Fruit fly (Drosophila melanogaster) whole organism, wandering third instar larva: ENCODE measurements around the gene LManIV.

Experiments used
- Abd-B ChIP-seq: fragments of >200 bp; optimal IDR thresholded peaks from 2 replicates; lab custom pipeline; 2017; ENCODE audit warnings: missing biosample characterization, missing genetic modification characterization
- CG32264 ChIP-seq: fragments of 200-800 bp; sonication (Bioruptor generic); optimal IDR thresholded peaks from 2 replicates; lab custom pipeline; 2016; ENCODE audit warnings: missing biosample characterization, missing genetic modification characterization
- CG9705 ChIP-seq: fragments of 200-800 bp; sonication (Bioruptor generic); optimal IDR thresholded peaks from 2 replicates; lab custom pipeline; 2018; ENCODE audit warnings: missing biosample characterization, mild to moderate bottlenecking, missing genetic modification characterization
- CrebA ChIP-seq: fragments of 200-800 bp; sonication (Bioruptor generic); optimal IDR thresholded peaks from 2 replicates; lab custom pipeline; 2016; ENCODE audit warnings: missing biosample characterization, mild to moderate bottlenecking, missing genetic modification characterization, borderline replicate concordance
- Dfd ChIP-seq: fragments of >200 bp; optimal IDR thresholded peaks from 2 replicates; lab custom pipeline; 2017; ENCODE audit warnings: missing biosample characterization, missing genetic modification characterization
- Dif ChIP-seq: fragments of 200-275, 200-300 bp; sonication (Bioruptor generic); optimal IDR thresholded peaks from 2 replicates; lab custom pipeline; 2018; ENCODE audit warnings: missing biosample characterization, missing genetic modification characterization; ENCODE audit not compliant: partially characterized antibody
- GATAd ChIP-seq: sonication (Bioruptor generic); optimal IDR thresholded peaks from 2 replicates; lab custom pipeline; 2016; ENCODE audit warnings: missing biosample characterization, missing genetic modification characterization
- HLH106 ChIP-seq: fragments of 200-800 bp; optimal IDR thresholded peaks from 3 replicates; lab custom pipeline; 2019; ENCODE audit warnings: missing biosample characterization, mild to moderate bottlenecking, missing genetic modification characterization, moderate library complexity
- Hnf4 ChIP-seq: fragments of 200-800 bp; sonication (Bioruptor generic); optimal IDR thresholded peaks from 2 replicates; lab custom pipeline; 2016; ENCODE audit warnings: missing biosample characterization, mild to moderate bottlenecking, missing genetic modification characterization
- Hr78 ChIP-seq: fragments of >200 bp; optimal IDR thresholded peaks from 2 replicates; lab custom pipeline; 2017; ENCODE audit warnings: missing biosample characterization, missing genetic modification characterization
- Hr83 ChIP-seq: fragments of 200-300 bp; sonication (Bioruptor generic); optimal IDR thresholded peaks from 2 replicates; lab custom pipeline; 2016; ENCODE audit warnings: missing biosample characterization, mild to moderate bottlenecking, missing genetic modification characterization, moderate library complexity; ENCODE audit not compliant: poor library complexity, severe bottlenecking
- Jra ChIP-seq: sonication (Bioruptor generic); optimal IDR thresholded peaks from 2 replicates; lab custom pipeline; 2016; ENCODE audit warnings: missing biosample characterization, missing genetic modification characterization
- Mio ChIP-seq: sonication (Bioruptor generic); optimal IDR thresholded peaks from 2 replicates; lab custom pipeline; 2016; ENCODE audit warnings: missing biosample characterization, missing genetic modification characterization
- Myc ChIP-seq: fragments of >200 bp; optimal IDR thresholded peaks from 2 replicates; lab custom pipeline; 2017
- N ChIP-seq: fragments of >200 bp; optimal IDR thresholded peaks from 2 replicates; lab custom pipeline; 2018; ENCODE audit warnings: missing biosample characterization, missing external identifiers, missing genetic modification characterization
- Rel ChIP-seq, 2 experiments: fragments of 200-800 bp; sonication (Bioruptor generic) in 1 of 2; optimal IDR thresholded peaks; 2 replicates in 1 of 2; 3 replicates in 1 of 2; lab custom pipeline; 2016 to 2019; ENCODE audit warnings: mild to moderate bottlenecking in 2 of 2, missing biosample characterization in 2 of 2, missing genetic modification characterization in 2 of 2, moderate library complexity in 1 of 2
- Sp1 ChIP-seq: fragments of 200-800 bp; sonication (Bioruptor generic); optimal IDR thresholded peaks from 3 replicates; lab custom pipeline; 2019; ENCODE audit warnings: missing biosample characterization, mild to moderate bottlenecking, missing genetic modification characterization, moderate library complexity
- Vsx2 ChIP-seq: fragments of 200-300, 225-300 bp; sonication (Bioruptor generic); optimal IDR thresholded peaks from 2 replicates; lab custom pipeline; 2018; ENCODE audit warnings: missing biosample characterization, missing genetic modification characterization; ENCODE audit not compliant: partially characterized antibody
- br ChIP-seq: fragments of 200-800 bp; sonication (Bioruptor generic); optimal IDR thresholded peaks from 2 replicates; lab custom pipeline; 2016; ENCODE audit warnings: missing biosample characterization, missing genetic modification characterization
- dl ChIP-seq, 2 experiments: fragments of 175-275, 200-275 bp in 1 of 2; fragments of 200-275 bp in 1 of 2; sonication (Bioruptor generic); optimal IDR thresholded peaks; lab custom pipeline; 2018; ENCODE audit warnings: mild to moderate bottlenecking in 2 of 2, missing biosample characterization in 2 of 2, missing genetic modification characterization in 2 of 2, moderate library complexity in 2 of 2; ENCODE audit not compliant: partially characterized antibody in 2 of 2, insufficient read depth in 1 of 2
- dsf ChIP-seq: sonication (Bioruptor generic); optimal IDR thresholded peaks from 2 replicates; lab custom pipeline; 2016; ENCODE audit warnings: missing biosample characterization, missing genetic modification characterization, borderline replicate concordance
- ey ChIP-seq: fragments of 200-800 bp; sonication (Bioruptor generic); optimal IDR thresholded peaks from 2 replicates; lab custom pipeline; 2016; ENCODE audit warnings: missing biosample characterization, missing genetic modification characterization
- foxo ChIP-seq, 2 experiments: fragments of 200-800 bp; sonication (Bioruptor generic); optimal IDR thresholded peaks; 2 replicates in 1 of 2; 3 replicates in 1 of 2; lab custom pipeline; 2016 to 2017; ENCODE audit warnings: missing biosample characterization in 2 of 2, missing genetic modification characterization in 2 of 2
- fru ChIP-seq: fragments of 200-800 bp; sonication (Bioruptor generic); optimal IDR thresholded peaks from 3 replicates; lab custom pipeline; 2016; ENCODE audit warnings: missing biosample characterization, mild to moderate bottlenecking, missing genetic modification characterization
- h ChIP-seq: fragments of 200-800 bp; sonication (Bioruptor generic); optimal IDR thresholded peaks from 3 replicates; lab custom pipeline; 2016; ENCODE audit warnings: missing biosample characterization, mild to moderate bottlenecking, missing genetic modification characterization
- lola ChIP-seq: fragments of >200 bp; optimal IDR thresholded peaks from 2 replicates; lab custom pipeline; 2017; ENCODE audit warnings: missing biosample characterization, missing genetic modification characterization
- pan ChIP-seq: fragments of >200 bp; optimal IDR thresholded peaks from 2 replicates; lab custom pipeline; 2017
- rgr ChIP-seq: fragments of 200-800 bp; sonication (Bioruptor generic); optimal IDR thresholded peaks from 3 replicates; lab custom pipeline; 2016; ENCODE audit warnings: missing biosample characterization, mild to moderate bottlenecking, missing genetic modification characterization
- sage ChIP-seq: fragments of 200-800 bp; sonication (Bioruptor generic); optimal IDR thresholded peaks from 2 replicates; lab custom pipeline; 2016; ENCODE audit warnings: missing biosample characterization, mild to moderate bottlenecking, missing genetic modification characterization
- sv ChIP-seq: fragments of 200-800 bp; sonication (Bioruptor generic); optimal IDR thresholded peaks from 3 replicates; lab custom pipeline; 2016; ENCODE audit warnings: missing biosample characterization, missing genetic modification characterization
- usp ChIP-seq: fragments of >200 bp; optimal IDR thresholded peaks from 2 replicates; lab custom pipeline; 2017; ENCODE audit warnings: missing biosample characterization, missing genetic modification characterization

LManIV gene

DNA sequence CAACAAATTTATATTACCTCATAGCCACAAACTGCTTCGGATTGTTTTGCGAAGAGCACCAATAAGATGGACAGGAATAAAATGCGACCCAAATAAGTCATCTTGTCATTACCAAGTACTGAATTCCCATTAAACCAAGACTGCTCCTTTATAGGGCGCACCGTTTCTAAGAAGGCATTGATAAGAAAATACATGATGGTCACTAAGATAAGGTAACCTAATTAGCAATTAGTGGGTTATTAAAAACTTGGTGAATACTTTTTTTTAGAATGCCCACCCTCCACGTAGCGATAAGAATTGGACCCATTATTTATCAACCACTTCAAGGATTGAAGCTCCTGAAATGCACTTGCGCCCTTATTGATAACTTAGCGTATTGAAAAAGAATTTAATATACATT, at the start of gene LManIV:
LManIV (minus strand) TSS at position 101 of the 400 bp plus-strand sequence.
- TF ChIP-seq Myc (lab: Kevin White, UChicago), result no peak

DNA sequence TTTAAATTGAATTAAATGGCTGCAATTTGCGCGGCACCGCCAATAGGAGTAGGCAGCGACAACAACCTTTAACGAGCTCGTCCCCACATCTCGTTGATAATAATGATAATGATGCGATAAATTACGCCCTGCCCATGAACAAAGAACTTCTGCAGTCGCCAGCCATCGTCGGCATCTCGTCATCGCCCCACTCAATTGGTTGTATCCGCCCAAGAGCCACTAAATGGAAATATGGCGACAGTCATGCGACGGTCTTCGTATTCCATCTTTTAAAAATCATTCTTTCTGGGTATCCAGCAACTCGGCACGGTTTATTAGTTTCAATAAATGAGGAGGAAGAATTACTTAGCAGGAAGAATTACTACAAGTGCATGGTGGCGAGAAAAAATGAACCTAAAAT, 48.4 kb upstream of the LManIV start:
- TF ChIP-seq CG9705 (no peak), Dfd (no peak), Hnf4 (no peak), br (GFP tag; lab: Kevin White, UChicago) (no peak), Abd-B (GFP tag; lab: Kevin White, UChicago) (no peak), GATAd (GFP tag; lab: Kevin White, UChicago) (no peak), Dif (GFP tag; lab: Kevin White, UChicago) (no peak), N (GFP tag; lab: Kevin White, UChicago) (no peak), foxo (GFP tag; optimal IDR thresholded peaks at IDR 0.05; lab: Kevin White, UChicago) (no peak), h (GFP tag; lab: Kevin White, UChicago) (no peak), pan (lab: Kevin White, UChicago) (no peak), CrebA (no peak), usp (no peak), CG32264 (GFP tag; lab: Kevin White, UChicago) (no peak)

DNA sequence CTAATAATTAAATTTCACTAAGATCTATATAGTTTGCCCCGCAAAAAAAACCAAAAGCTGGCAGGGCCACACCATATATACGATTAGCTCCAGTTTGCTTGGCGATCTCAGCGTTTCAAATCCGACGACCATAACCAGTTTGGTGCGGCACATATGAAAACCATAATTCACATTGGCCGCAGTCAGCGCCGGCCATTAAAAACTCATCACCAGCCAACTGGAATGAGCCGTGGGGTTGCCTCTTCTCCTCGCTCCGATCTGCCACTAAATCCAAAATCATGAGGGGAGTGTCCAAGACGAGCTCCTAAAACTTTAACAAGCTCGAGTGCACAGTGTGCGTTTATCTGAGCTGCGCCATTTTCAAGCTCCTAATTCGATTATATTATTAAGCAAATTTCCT, 45.2 kb upstream of the LManIV start:
- TF ChIP-seq Rel (GFP tag; optimal IDR thresholded peaks at IDR 0.05; lab: Kevin White, UChicago) (no peak), Rel (tag; optimal IDR thresholded peaks at IDR 0.05; lab: Kevin White, UChicago) (no peak), foxo (GFP tag; optimal IDR thresholded peaks at IDR 0.05; lab: Kevin White, UChicago) (no peak), Vsx2 (GFP tag; lab: Kevin White, UChicago) (no peak), fru (no peak), CG9705 (no peak), ey (GFP tag; lab: Kevin White, UChicago) (no peak), Dif (GFP tag; lab: Kevin White, UChicago) (no peak), Hr78 (GFP tag; lab: Kevin White, UChicago) (no peak), N (GFP tag; lab: Kevin White, UChicago) (no peak), HLH106 (tag; lab: Kevin White, UChicago) (no peak), h (GFP tag; lab: Kevin White, UChicago) (no peak), dsf (no peak), Jra (GFP tag; lab: Kevin White, UChicago) (no peak), Mio (GFP tag; lab: Kevin White, UChicago) (no peak), sage (no peak), Sp1 (GFP tag; lab: Kevin White, UChicago) (no peak), CrebA (no peak), GATAd (GFP tag; lab: Kevin White, UChicago) (no peak)

DNA sequence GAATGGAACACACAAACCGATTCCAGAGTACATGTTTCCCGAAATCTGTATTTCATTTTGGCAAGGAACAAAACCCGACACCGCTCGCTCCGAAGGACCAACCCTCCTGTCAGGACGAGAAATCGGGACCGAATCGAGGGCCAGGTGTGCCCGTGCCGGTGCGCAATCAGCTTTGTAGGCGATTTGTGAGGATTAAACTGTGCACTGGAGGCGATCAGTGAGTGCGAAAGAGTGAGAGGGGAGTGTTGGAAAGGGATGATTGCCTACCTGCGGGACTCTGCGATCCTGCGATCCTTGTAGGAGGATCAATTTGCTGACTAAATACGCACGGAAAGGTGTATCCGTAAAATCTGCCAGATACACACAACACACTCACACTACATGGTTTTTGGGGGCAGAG, 37.7 kb upstream of the LManIV start:
- TF ChIP-seq h (GFP tag; lab: Kevin White, UChicago), result no peak
- no peak for TF ChIP-seq Hnf4
- no peak for TF ChIP-seq rgr (GFP tag; lab: Kevin White, UChicago)
- no peak for TF ChIP-seq Jra (GFP tag; lab: Kevin White, UChicago)
- TF ChIP-seq Abd-B (GFP tag; lab: Kevin White, UChicago), result no peak
- TF ChIP-seq Hr83, result no peak
- TF ChIP-seq N (GFP tag; lab: Kevin White, UChicago), result no peak

- TF ChIP-seq fru, result no peak
- no peak for TF ChIP-seq rgr (GFP tag; lab: Kevin White, UChicago)
- TF ChIP-seq HLH106 (tag; lab: Kevin White, UChicago), result no peak
- TF ChIP-seq Hnf4, result no peak
- no peak for TF ChIP-seq ey (GFP tag; lab: Kevin White, UChicago)
- TF ChIP-seq Dfd, result no peak
- TF ChIP-seq, all 38 proteins: peak for 0
These were observed 32.0 kb upstream of the LManIV start for dm6 chr2L:8804128-8804527.

DNA sequence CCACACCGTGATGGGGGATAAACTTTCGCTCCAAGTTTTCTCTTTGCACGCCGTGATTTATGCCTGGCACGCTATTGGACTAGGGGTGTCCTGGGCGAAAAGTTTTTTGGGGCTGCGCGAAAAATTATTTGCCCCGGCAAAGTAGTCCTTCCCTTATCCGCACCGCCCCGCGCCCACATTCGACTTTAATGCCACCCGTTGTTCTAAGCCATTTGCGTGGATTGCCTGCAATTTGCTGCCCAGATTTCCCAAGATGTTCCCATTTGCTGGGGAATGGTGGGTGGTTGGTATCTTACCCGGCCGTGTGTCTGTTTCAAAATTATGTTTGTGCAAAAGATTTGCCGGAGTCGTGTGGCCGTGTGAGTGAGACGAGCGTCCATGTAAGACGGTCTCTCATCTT, 26.9 kb upstream of the LManIV start:
- TF ChIP-seq CG32264 (GFP tag; lab: Kevin White, UChicago) (no peak), lola (GFP tag; lab: Kevin White, UChicago) (no peak), Mio (GFP tag; lab: Kevin White, UChicago) (no peak), CrebA (no peak), dsf (no peak), HLH106 (tag; lab: Kevin White, UChicago) (no peak), dl (GFP tag; optimal IDR thresholded peaks at IDR 0.05; lab: Kevin White, UChicago; ENCODE audit: insufficient read depth in 1 of 2, partially characterized antibody in 2 of 2) (no peak), sv (no peak), N (GFP tag; lab: Kevin White, UChicago) (no peak), Abd-B (GFP tag; lab: Kevin White, UChicago) (no peak)
